Worm (Caenorhabditis elegans) whole organism, L1 larva: Measurements from ENCODE around the gene F44F4.15.

Experiments used
- aly-2 ChIP-seq: fragments of 150-350 bp; optimal IDR thresholded peaks from 2 replicates; lab custom pipeline; 2014; ENCODE audit warnings: missing biosample characterization, missing genetic modification characterization
- ama-1 ChIP-seq: fragments of 150-350 bp; optimal IDR thresholded peaks from 2 replicates; lab custom pipeline; 2014
- ceh-8 ChIP-seq: fragments of 200-800 bp; sonication (Bioruptor generic); optimal IDR thresholded peaks from 2 replicates; lab custom pipeline; 2018; ENCODE audit warnings: mild to moderate bottlenecking, missing genetic modification characterization, moderate library complexity, missing compliant biosample characterization
- dpl-1 ChIP-seq, 3 experiments: fragments of 150-350 bp in 2 of 3; sonication (generic microtip) in 1 of 3; optimal IDR thresholded peaks; 2 replicates each; lab custom pipeline; 2014 to 2017; ENCODE audit warnings: missing biosample characterization in 3 of 3, missing genetic modification characterization in 3 of 3, missing genetic modification reagents in 3 of 3
- elt-2 ChIP-seq: sonication (generic microtip); optimal IDR thresholded peaks from 2 replicates; lab custom pipeline; 2016; ENCODE audit warnings: missing genetic modification characterization, mild to moderate bottlenecking, inconsistent platforms, missing compliant biosample characterization, missing genetic modification reagents
- fos-1 ChIP-seq: fragments of 150-350 bp; optimal IDR thresholded peaks from 2 replicates; lab custom pipeline; 2014; ENCODE audit warnings: missing biosample characterization, missing genetic modification characterization
- lin-39 ChIP-seq: fragments of 150-350 bp; optimal IDR thresholded peaks from 2 replicates; lab custom pipeline; 2014; ENCODE audit warnings: missing biosample characterization, missing genetic modification reagents, missing genetic modification characterization
- mef-2 ChIP-seq: fragments of 150-350 bp; optimal IDR thresholded peaks from 2 replicates; lab custom pipeline; 2014; ENCODE audit warnings: missing biosample characterization, missing genetic modification characterization
- mep-1 ChIP-seq: fragments of 150-350 bp; optimal IDR thresholded peaks from 2 replicates; lab custom pipeline; 2014; ENCODE audit warnings: missing biosample characterization, missing genetic modification characterization
- nhr-237 ChIP-seq: fragments of 150-350 bp; optimal IDR thresholded peaks from 2 replicates; lab custom pipeline; 2014; ENCODE audit warnings: missing biosample characterization, missing genetic modification characterization
- nhr-84 ChIP-seq: sonication (generic microtip); optimal IDR thresholded peaks from 2 replicates; lab custom pipeline; 2017; ENCODE audit warnings: missing biosample characterization, missing genetic modification characterization
- rnt-1 ChIP-seq: sonication (generic microtip); optimal IDR thresholded peaks from 2 replicates; lab custom pipeline; 2016; ENCODE audit warnings: mild to moderate bottlenecking, missing genetic modification characterization, moderate library complexity, missing compliant biosample characterization
- snpc-4 ChIP-seq: fragments of 150-350 bp; optimal IDR thresholded peaks from 2 replicates; lab custom pipeline; 2014; ENCODE audit warnings: missing biosample characterization, missing genetic modification characterization
- unc-130 ChIP-seq: fragments of 150-350 bp; optimal IDR thresholded peaks from 2 replicates; lab custom pipeline; 2017; ENCODE audit warnings: missing biosample characterization, missing genetic modification characterization, inconsistent platforms

DNA sequence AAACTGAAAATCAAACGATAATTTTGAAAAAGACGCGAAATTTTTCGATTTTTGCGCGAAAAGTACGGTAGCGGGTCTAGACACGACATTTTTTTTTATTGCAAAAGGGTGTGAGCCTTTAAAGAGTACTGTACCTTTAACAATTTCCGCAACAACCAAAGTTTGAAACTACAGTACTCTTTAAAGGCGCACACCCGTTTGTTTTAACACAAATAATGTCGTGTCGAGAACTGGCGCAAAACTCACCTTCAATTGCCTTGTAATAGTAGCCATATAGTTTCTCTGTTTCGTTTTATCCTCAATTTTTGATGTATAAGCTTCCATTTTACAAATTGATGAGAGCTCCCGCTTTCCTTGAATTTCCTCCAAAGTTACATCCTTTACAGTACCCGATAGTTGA lies 29.2 kb upstream of the F44F4.15 start:
- TF ChIP-seq lin-39 (tag; lab: Kevin White, UChicago): no peak
- no peak for TF ChIP-seq nhr-84 (tag; lab: Kevin White, UChicago)
- no peak for TF ChIP-seq ama-1 (lab: Kevin White, UChicago)
- TF ChIP-seq rnt-1 (tag; lab: Kevin White, UChicago): no peak
- no peak for TF ChIP-seq nhr-237 (tag; lab: Kevin White, UChicago)
- TF ChIP-seq mep-1 (tag; lab: Kevin White, UChicago): no peak
- TF ChIP-seq mef-2: no peak
- TF ChIP-seq dpl-1 (GFP tag; optimal IDR thresholded peaks at IDR 0.05; lab: Kevin White, UChicago): no peak
- no peak for TF ChIP-seq aly-2 (tag; lab: Kevin White, UChicago)
- no peak for TF ChIP-seq fos-1 (tag; lab: Kevin White, UChicago)
- TF ChIP-seq unc-130 (tag; lab: Kevin White, UChicago): no peak
- no peak for TF ChIP-seq snpc-4 (tag; lab: Kevin White, UChicago)
- no peak for TF ChIP-seq elt-2
- TF ChIP-seq ceh-8 (GFP tag; lab: Kevin White, UChicago): no peak
